Fruit fly (Drosophila melanogaster): ENCODE data around the gene CG6788.

CG6788 gene

dm6 chrX:17870614-17871394 is 17.2 kb upstream of the CG6788 start:
- no peak for TF ChIP-seq psq (optimal IDR thresholded peaks at IDR 0.05)
- TF ChIP-seq h (optimal IDR thresholded peaks at IDR 0.05) = no peak
- TF ChIP-seq Sin3A (optimal IDR thresholded peaks at IDR 0.05) = no peak
- no peak for TF ChIP-seq ttk (optimal IDR thresholded peaks at IDR 0.05)
- no peak for TF ChIP-seq Myc (optimal IDR thresholded peaks at IDR 0.05)
- TF ChIP-seq insv (optimal IDR thresholded peaks at IDR 0.05) = no peak

- TF ChIP-seq Myc (optimal IDR thresholded peaks at IDR 0.05) = no peak
Observed at dm6 chrX:17872310-17872709, 15.7 kb upstream of the CG6788 start.

- TF ChIP-seq insv (optimal IDR thresholded peaks at IDR 0.05) = no peak
- no peak for TF ChIP-seq Myc (optimal IDR thresholded peaks at IDR 0.05)
- TF ChIP-seq psq (optimal IDR thresholded peaks at IDR 0.05) = no peak
- no peak for TF ChIP-seq ttk (optimal IDR thresholded peaks at IDR 0.05)
- TF ChIP-seq Sin3A (optimal IDR thresholded peaks at IDR 0.05) = no peak
- no peak for TF ChIP-seq h (optimal IDR thresholded peaks at IDR 0.05)
Observed at dm6 chrX:17873329-17873728, 14.6 kb upstream of the CG6788 start.

- TF ChIP-seq psq (optimal IDR thresholded peaks at IDR 0.05) (no peak), Sin3A (optimal IDR thresholded peaks at IDR 0.05) (no peak), h (optimal IDR thresholded peaks at IDR 0.05) (no peak), ttk (optimal IDR thresholded peaks at IDR 0.05) (no peak), Myc (optimal IDR thresholded peaks at IDR 0.05) (no peak)
Observed at dm6 chrX:17875014-17875589, 12.9 kb upstream of the CG6788 start.

- TF ChIP-seq Sin3A (optimal IDR thresholded peaks at IDR 0.05) = no peak
- TF ChIP-seq Myc (optimal IDR thresholded peaks at IDR 0.05) = no peak
- no peak for TF ChIP-seq insv (optimal IDR thresholded peaks at IDR 0.05)
- TF ChIP-seq h (optimal IDR thresholded peaks at IDR 0.05) = no peak
Observed at dm6 chrX:17875695-17876094, 12.3 kb upstream of the CG6788 start.

- TF ChIP-seq insv (optimal IDR thresholded peaks at IDR 0.05) (no peak), ttk (optimal IDR thresholded peaks at IDR 0.05) (no peak), Myc (optimal IDR thresholded peaks at IDR 0.05) (no peak), psq (optimal IDR thresholded peaks at IDR 0.05) (no peak), Sin3A (optimal IDR thresholded peaks at IDR 0.05) (no peak), h (optimal IDR thresholded peaks at IDR 0.05) (no peak)
Observed at dm6 chrX:17876518-17876917, 11.5 kb upstream of the CG6788 start.

dm6 chrX:17877974-17878373 is 10.0 kb upstream of the CG6788 start:
- no peak for TF ChIP-seq ttk (optimal IDR thresholded peaks at IDR 0.05)
- TF ChIP-seq psq (optimal IDR thresholded peaks at IDR 0.05) = no peak
- no peak for TF ChIP-seq Sin3A (optimal IDR thresholded peaks at IDR 0.05)

- TF ChIP-seq Sin3A (optimal IDR thresholded peaks at IDR 0.05) = no peak
- TF ChIP-seq insv (optimal IDR thresholded peaks at IDR 0.05) = no peak
- no peak for TF ChIP-seq psq (optimal IDR thresholded peaks at IDR 0.05)
- no peak for TF ChIP-seq ttk (optimal IDR thresholded peaks at IDR 0.05)
- no peak for TF ChIP-seq h (optimal IDR thresholded peaks at IDR 0.05)
- TF ChIP-seq Myc (optimal IDR thresholded peaks at IDR 0.05) = no peak
Observed at dm6 chrX:17878632-17879033, 9.3 kb upstream of the CG6788 start.

dm6 chrX:17879211-17879897 is 8.6 kb upstream of the CG6788 start:
- TF ChIP-seq h (optimal IDR thresholded peaks at IDR 0.05) (no peak), Sin3A (optimal IDR thresholded peaks at IDR 0.05) (no peak), psq (optimal IDR thresholded peaks at IDR 0.05) (no peak), insv (optimal IDR thresholded peaks at IDR 0.05) (no peak), ttk (optimal IDR thresholded peaks at IDR 0.05) (no peak), Myc (optimal IDR thresholded peaks at IDR 0.05) (no peak)

- TF ChIP-seq Sin3A (optimal IDR thresholded peaks at IDR 0.05) (no peak), ttk (optimal IDR thresholded peaks at IDR 0.05) (no peak), insv (optimal IDR thresholded peaks at IDR 0.05) (no peak), h (optimal IDR thresholded peaks at IDR 0.05) (no peak), Myc (optimal IDR thresholded peaks at IDR 0.05) (no peak), psq (optimal IDR thresholded peaks at IDR 0.05) (no peak)
Observed at dm6 chrX:17880269-17880889, 7.6 kb upstream of the CG6788 start.

dm6 chrX:17881138-17882121 is 6.5 kb upstream of the CG6788 start:
- TF ChIP-seq ttk (optimal IDR thresholded peaks at IDR 0.05) = no peak

dm6 chrX:17882769-17883168 is 5.2 kb upstream of the CG6788 start:
- TF ChIP-seq psq (optimal IDR thresholded peaks at IDR 0.05) = no peak
- no peak for TF ChIP-seq h (optimal IDR thresholded peaks at IDR 0.05)
- TF ChIP-seq insv (optimal IDR thresholded peaks at IDR 0.05) = no peak
- no peak for TF ChIP-seq ttk (optimal IDR thresholded peaks at IDR 0.05)
- no peak for TF ChIP-seq Myc (optimal IDR thresholded peaks at IDR 0.05)
- no peak for TF ChIP-seq Sin3A (optimal IDR thresholded peaks at IDR 0.05)

Measured in Kc167 (cell line).